Worm (Caenorhabditis elegans): ENCODE results near the gene ymel-1.

ce11 chrIII:10398919-10399318, 17.0 kb upstream of the ymel-1 start:
- TF ChIP-seq pha-4 (tag; optimal IDR thresholded peaks at IDR 0.05) (no peak), tbx-2 (tag; optimal IDR thresholded peaks at IDR 0.05) (no peak), fkh-6 (tag; optimal IDR thresholded peaks at IDR 0.05) (no peak), unc-42 (tag; optimal IDR thresholded peaks at IDR 0.05) (peak; percentile 92), elt-2 (tag; optimal IDR thresholded peaks at IDR 0.05) (no peak), fkh-10 (GFP tag; optimal IDR thresholded peaks at IDR 0.05) (no peak), dve-1 (tag; optimal IDR thresholded peaks at IDR 0.05) (no peak), C08G9.2 (tag; optimal IDR thresholded peaks at IDR 0.05) (no peak), ceh-34 (tag; optimal IDR thresholded peaks at IDR 0.05) (no peak), rnt-1 (tag; optimal IDR thresholded peaks at IDR 0.05) (no peak)

Measured in whole organism, late embryonic.